Fruit fly (Drosophila melanogaster): ENCODE results near the gene Mipp1.
A peak's percentile ranks its signal among the peaks of the same experiment; 100 is the strongest.

Gene Mipp1

dm6 chr3L:16581201-16581705, 8.1 kb upstream of the Mipp1 start, which contains the start of gene Smn (continued):
- no peak for TF ChIP-seq cg (GFP tag; optimal IDR thresholded peaks at IDR 0.05)
- peak; percentile 22 for TF ChIP-seq gfzf (GFP tag; optimal IDR thresholded peaks at IDR 0.05)
- TF ChIP-seq CG10267 (tag; optimal IDR thresholded peaks at IDR 0.05), result peak; percentile 85
- peak; percentile 55 for TF ChIP-seq slbo (GFP tag; IDR thresholded peaks at IDR 0.05)
- no peak for TF ChIP-seq Oli (tag; optimal IDR thresholded peaks at IDR 0.05)
- peak; percentile 26 for TF ChIP-seq sd (tag; optimal IDR thresholded peaks at IDR 0.05)
- TF ChIP-seq schlank (tag; optimal IDR thresholded peaks at IDR 0.05), result no peak
- peak; percentile 10 for TF ChIP-seq CG18764 (GFP tag; optimal IDR thresholded peaks at IDR 0.05)
- no peak; the same call in 2 of the 3 replicates for TF ChIP-seq so (GFP tag; IDR thresholded peaks at IDR 0.05)
- TF ChIP-seq CG3995 (GFP tag; optimal IDR thresholded peaks at IDR 0.05), result peak; percentile 79
- TF ChIP-seq ATbp (GFP tag; optimal IDR thresholded peaks at IDR 0.05), result no peak
- peak; percentile 83 for TF ChIP-seq row (GFP tag; IDR thresholded peaks at IDR 0.05)
- no peak for TF ChIP-seq MESR4 (GFP tag; optimal IDR thresholded peaks at IDR 0.05)
- peak; percentile 40 for TF ChIP-seq Tbp (GFP tag; optimal IDR thresholded peaks at IDR 0.05)
- TF ChIP-seq sob (GFP tag; IDR thresholded peaks at IDR 0.05), result 0 out of 2 replicates have a peak, but pooled peaks have one; percentile 20
- no peak for TF ChIP-seq CG6654 (GFP tag; optimal IDR thresholded peaks at IDR 0.05)
- TF ChIP-seq CG12391 (tag; optimal IDR thresholded peaks at IDR 0.05), result peak; percentile 61
- peak; percentile 85 for TF ChIP-seq Sry-δ (GFP tag; optimal IDR thresholded peaks at IDR 0.05)
- TF ChIP-seq onecut (GFP tag; IDR thresholded peaks at IDR 0.05), result no peak
- peak; percentile 18 for TF ChIP-seq Blimp-1 (GFP tag; optimal IDR thresholded peaks at IDR 0.05)
- TF ChIP-seq CG2875 (GFP tag; optimal IDR thresholded peaks at IDR 0.05), result no peak
- peak; percentile 71 for TF ChIP-seq CG9932 (GFP tag; IDR thresholded peaks at IDR 0.05)
- TF ChIP-seq ind (GFP tag; optimal IDR thresholded peaks at IDR 0.05), result peak; percentile 42
- TF ChIP-seq scrt (GFP tag; optimal IDR thresholded peaks at IDR 0.05), result no peak
- no peak for TF ChIP-seq Sox100B (GFP tag; optimal IDR thresholded peaks at IDR 0.05)
- peak; percentile 31; the same call in 1 of the 2 replicates for TF ChIP-seq E2f2 (GFP tag; IDR thresholded peaks at IDR 0.05)
- TF ChIP-seq lbe (GFP tag; optimal IDR thresholded peaks at IDR 0.05), result peak; percentile 61
- TF ChIP-seq CG8388 (GFP tag; optimal IDR thresholded peaks at IDR 0.05), result peak; percentile 34
- TF ChIP-seq CG31365 (tag; optimal IDR thresholded peaks at IDR 0.05), result no peak
- peak; percentile 53; the same call in 1 of the 2 replicates for TF ChIP-seq CG31441 (GFP tag; IDR thresholded peaks at IDR 0.05)
- peak; percentile 55 for TF ChIP-seq Dip3 (GFP tag; optimal IDR thresholded peaks at IDR 0.05)
- no peak for TF ChIP-seq fd96Cb (tag; optimal IDR thresholded peaks at IDR 0.05)
- no peak for TF ChIP-seq dmrt11E (tag; optimal IDR thresholded peaks at IDR 0.05)
- TF ChIP-seq CG3838 (GFP tag; optimal IDR thresholded peaks at IDR 0.05), result no peak
- no peak for TF ChIP-seq stc (GFP tag; IDR thresholded peaks at IDR 0.05)
- TF ChIP-seq CG4328 (GFP tag; optimal IDR thresholded peaks at IDR 0.05), result peak; percentile 27
- peak; percentile 60 for TF ChIP-seq CG12155 (GFP tag; optimal IDR thresholded peaks at IDR 0.05)
- peak; percentile 9 for TF ChIP-seq twi (tag; optimal IDR thresholded peaks at IDR 0.05)
- no peak for TF ChIP-seq CG15073 (GFP tag; optimal IDR thresholded peaks at IDR 0.05)
- peak; percentile 80 for TF ChIP-seq inv (GFP tag; IDR thresholded peaks at IDR 0.05; ENCODE audit: partially characterized antibody)
- no peak for TF ChIP-seq CG4282 (GFP tag; optimal IDR thresholded peaks at IDR 0.05)
- no peak for TF ChIP-seq CG16815 (GFP tag; optimal IDR thresholded peaks at IDR 0.05)
- peak; percentile 22 for TF ChIP-seq CG12942 (GFP tag; optimal IDR thresholded peaks at IDR 0.05)
- TF ChIP-seq CG10979 (tag; optimal IDR thresholded peaks at IDR 0.05), result peak; percentile 18
- no peak for TF ChIP-seq Xrp1 (GFP tag; IDR thresholded peaks at IDR 0.05)
- peak; percentile 29 for TF ChIP-seq HmgZ (tag; optimal IDR thresholded peaks at IDR 0.05)
- TF ChIP-seq Side (GFP tag; optimal IDR thresholded peaks at IDR 0.05), result peak; percentile 67
- TF ChIP-seq Poxn (GFP tag; IDR thresholded peaks at IDR 0.05), result peak; percentile 46; the same call in 1 of the 2 replicates
- TF ChIP-seq nerfin-1 (tag; optimal IDR thresholded peaks at IDR 0.05), result peak; percentile 42
- TF ChIP-seq CG5180 (GFP tag; optimal IDR thresholded peaks at IDR 0.05), result no peak
